Worm (Caenorhabditis elegans) whole organism, early embryonic: ENCODE results near the gene cpna-1.

Experiments used
- F13C5.2 ChIP-seq: sonication (generic microtip); optimal IDR thresholded peaks from 2 replicates; lab custom pipeline; 2017; ENCODE audit warnings: mild to moderate bottlenecking, missing genetic modification characterization, inconsistent platforms, missing compliant biosample characterization
- ama-1 ChIP-seq: fragments of 150-350 bp; optimal IDR thresholded peaks from 2 replicates; lab custom pipeline; 2014
- ceh-36 ChIP-seq: sonication (generic microtip); optimal IDR thresholded peaks from 2 replicates; lab custom pipeline; 2016; ENCODE audit warnings: missing genetic modification characterization, inconsistent platforms, missing compliant biosample characterization
- ets-7 ChIP-seq: sonication (generic microtip); optimal IDR thresholded peaks from 2 replicates; lab custom pipeline; 2016; ENCODE audit warnings: missing genotype, missing genetic modification characterization, missing compliant biosample characterization
- flt-1 ChIP-seq: fragments of 200-800 bp; sonication (Bioruptor generic); IDR thresholded peaks from 2 replicates; pipeline ENCODE4 v1.3.6; 2022; ENCODE audit warnings: missing genetic modification characterization, missing compliant biosample characterization
- hmbx-1 ChIP-seq: sonication (generic microtip); optimal IDR thresholded peaks from 2 replicates; lab custom pipeline; 2016; ENCODE audit warnings: mild to moderate bottlenecking, missing genetic modification characterization, missing compliant biosample characterization
- hmg-4 ChIP-seq: fragments of 200-800 bp; sonication (Bioruptor generic); optimal IDR thresholded peaks from 2 replicates; lab custom pipeline; 2018; ENCODE audit warnings: mild to moderate bottlenecking, missing genetic modification characterization, missing compliant biosample characterization
- hnd-1 ChIP-seq: sonication (generic microtip); optimal IDR thresholded peaks from 2 replicates; lab custom pipeline; 2016; ENCODE audit warnings: missing genetic modification characterization, missing compliant biosample characterization
- pes-1 ChIP-seq: fragments of 200-800 bp; sonication (Bioruptor generic); IDR thresholded peaks from 2 replicates; pipeline ENCODE4 v1.3.6; 2022; ENCODE audit warnings: missing genetic modification reagents, missing genetic modification characterization, missing compliant biosample characterization
- scrt-1 ChIP-seq: fragments of 200-800 bp; sonication (Bioruptor generic); IDR thresholded peaks from 2 replicates; pipeline ENCODE4 v1.3.6; 2022; ENCODE audit warnings: missing genetic modification characterization, missing compliant biosample characterization
- sea-1 ChIP-seq: fragments of 200-800 bp; sonication (Bioruptor generic); conservative IDR thresholded peaks from 2 replicates; pipeline ENCODE4 v1.3.6; 2022; ENCODE audit warnings: missing genetic modification characterization, missing compliant biosample characterization
- tbx-37 ChIP-seq: fragments of 200-800 bp; sonication (Bioruptor generic); conservative IDR thresholded peaks from 2 replicates; pipeline ENCODE4 v1.3.6; 2022; ENCODE audit warnings: missing genetic modification reagents, missing genetic modification characterization, missing compliant biosample characterization
- tra-4 ChIP-seq: sonication (generic microtip); optimal IDR thresholded peaks from 2 replicates; lab custom pipeline; 2017; ENCODE audit warnings: missing genetic modification characterization, missing compliant biosample characterization

DNA sequence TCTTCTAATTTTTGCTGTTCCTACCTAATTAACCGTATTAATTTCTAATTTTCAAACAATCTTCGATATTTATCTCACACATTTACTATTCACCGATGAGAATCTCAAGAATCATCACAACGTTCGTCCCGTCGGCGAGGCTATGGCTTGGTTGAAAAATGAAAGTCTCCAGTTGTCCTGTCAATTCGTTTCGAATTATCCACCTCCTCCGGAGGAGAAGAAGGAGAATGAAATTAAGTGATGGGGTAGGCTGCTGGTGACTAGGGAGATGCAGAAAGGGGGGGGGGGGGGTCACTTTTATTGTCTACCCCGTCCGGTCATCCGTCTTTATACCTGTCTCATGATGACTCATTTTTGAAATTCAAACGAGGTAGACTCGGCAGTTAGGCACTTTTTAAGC, 33.6 kb upstream of the cpna-1 start:
- TF ChIP-seq pes-1 (GFP tag; lab: Robert Waterston, UW) (no peak), F13C5.2 (tag; lab: Kevin White, UChicago) (no peak), flt-1 (GFP tag; lab: Robert Waterston, UW) (no peak), ama-1 (lab: Kevin White, UChicago) (no peak), tra-4 (tag; lab: Kevin White, UChicago) (no peak), ets-7 (no peak), scrt-1 (GFP tag; lab: Robert Waterston, UW) (no peak), hmbx-1 (tag; lab: Kevin White, UChicago) (no peak), hnd-1 (tag; lab: Kevin White, UChicago) (no peak), tbx-37 (GFP tag; lab: Robert Waterston, UW) (no peak), hmg-4 (GFP tag; lab: Kevin White, UChicago) (no peak), ceh-36 (tag; lab: Kevin White, UChicago) (no peak), sea-1 (GFP tag; lab: Robert Waterston, UW) (no peak)
